Fruit fly (Drosophila melanogaster) whole organism, wandering third instar larva: Measurements from ENCODE around the gene Irp-1B.

Experiments used
- Abd-B ChIP-seq: fragments of >200 bp; optimal IDR thresholded peaks from 2 replicates; lab custom pipeline; 2017; ENCODE audit warnings: missing biosample characterization, missing genetic modification characterization
- CG32264 ChIP-seq: fragments of 200-800 bp; sonication (Bioruptor generic); optimal IDR thresholded peaks from 2 replicates; lab custom pipeline; 2016; ENCODE audit warnings: missing biosample characterization, missing genetic modification characterization
- CG9705 ChIP-seq: fragments of 200-800 bp; sonication (Bioruptor generic); optimal IDR thresholded peaks from 2 replicates; lab custom pipeline; 2018; ENCODE audit warnings: missing biosample characterization, mild to moderate bottlenecking, missing genetic modification characterization
- CrebA ChIP-seq: fragments of 200-800 bp; sonication (Bioruptor generic); optimal IDR thresholded peaks from 2 replicates; lab custom pipeline; 2016; ENCODE audit warnings: missing biosample characterization, mild to moderate bottlenecking, missing genetic modification characterization, borderline replicate concordance
- Dfd ChIP-seq: fragments of >200 bp; optimal IDR thresholded peaks from 2 replicates; lab custom pipeline; 2017; ENCODE audit warnings: missing biosample characterization, missing genetic modification characterization
- Dif ChIP-seq: fragments of 200-275, 200-300 bp; sonication (Bioruptor generic); optimal IDR thresholded peaks from 2 replicates; lab custom pipeline; 2018; ENCODE audit warnings: missing biosample characterization, missing genetic modification characterization; ENCODE audit not compliant: partially characterized antibody
- GATAd ChIP-seq: sonication (Bioruptor generic); optimal IDR thresholded peaks from 2 replicates; lab custom pipeline; 2016; ENCODE audit warnings: missing biosample characterization, missing genetic modification characterization
- HLH106 ChIP-seq: fragments of 200-800 bp; optimal IDR thresholded peaks from 3 replicates; lab custom pipeline; 2019; ENCODE audit warnings: missing biosample characterization, mild to moderate bottlenecking, missing genetic modification characterization, moderate library complexity
- Hnf4 ChIP-seq: fragments of 200-800 bp; sonication (Bioruptor generic); optimal IDR thresholded peaks from 2 replicates; lab custom pipeline; 2016; ENCODE audit warnings: missing biosample characterization, mild to moderate bottlenecking, missing genetic modification characterization
- Hr78 ChIP-seq: fragments of >200 bp; optimal IDR thresholded peaks from 2 replicates; lab custom pipeline; 2017; ENCODE audit warnings: missing biosample characterization, missing genetic modification characterization
- Hr83 ChIP-seq: fragments of 200-300 bp; sonication (Bioruptor generic); optimal IDR thresholded peaks from 2 replicates; lab custom pipeline; 2016; ENCODE audit warnings: missing biosample characterization, mild to moderate bottlenecking, missing genetic modification characterization, moderate library complexity; ENCODE audit not compliant: poor library complexity, severe bottlenecking
- Jra ChIP-seq: sonication (Bioruptor generic); optimal IDR thresholded peaks from 2 replicates; lab custom pipeline; 2016; ENCODE audit warnings: missing biosample characterization, missing genetic modification characterization
- Mio ChIP-seq: sonication (Bioruptor generic); optimal IDR thresholded peaks from 2 replicates; lab custom pipeline; 2016; ENCODE audit warnings: missing biosample characterization, missing genetic modification characterization
- Myc ChIP-seq: fragments of >200 bp; optimal IDR thresholded peaks from 2 replicates; lab custom pipeline; 2017
- N ChIP-seq: fragments of >200 bp; optimal IDR thresholded peaks from 2 replicates; lab custom pipeline; 2018; ENCODE audit warnings: missing biosample characterization, missing external identifiers, missing genetic modification characterization
- OdsH ChIP-seq: fragments of 200-800 bp; sonication (Bioruptor generic); optimal IDR thresholded peaks from 2 replicates; lab custom pipeline; 2016; ENCODE audit warnings: missing biosample characterization, mild to moderate bottlenecking, missing genetic modification characterization
- Rel ChIP-seq, 2 experiments: fragments of 200-800 bp; sonication (Bioruptor generic) in 1 of 2; optimal IDR thresholded peaks; 2 replicates in 1 of 2; 3 replicates in 1 of 2; lab custom pipeline; 2016 to 2019; ENCODE audit warnings: mild to moderate bottlenecking in 2 of 2, missing biosample characterization in 2 of 2, missing genetic modification characterization in 2 of 2, moderate library complexity in 1 of 2
- Sp1 ChIP-seq: fragments of 200-800 bp; sonication (Bioruptor generic); optimal IDR thresholded peaks from 3 replicates; lab custom pipeline; 2019; ENCODE audit warnings: missing biosample characterization, mild to moderate bottlenecking, missing genetic modification characterization, moderate library complexity
- Vsx2 ChIP-seq: fragments of 200-300, 225-300 bp; sonication (Bioruptor generic); optimal IDR thresholded peaks from 2 replicates; lab custom pipeline; 2018; ENCODE audit warnings: missing biosample characterization, missing genetic modification characterization; ENCODE audit not compliant: partially characterized antibody
- br ChIP-seq: fragments of 200-800 bp; sonication (Bioruptor generic); optimal IDR thresholded peaks from 2 replicates; lab custom pipeline; 2016; ENCODE audit warnings: missing biosample characterization, missing genetic modification characterization
- brk ChIP-seq: fragments of 200-800 bp; sonication (Bioruptor generic); optimal IDR thresholded peaks from 2 replicates; lab custom pipeline; 2016; ENCODE audit warnings: missing biosample characterization, mild to moderate bottlenecking, missing genetic modification characterization
- dl ChIP-seq, 2 experiments: fragments of 175-275, 200-275 bp in 1 of 2; fragments of 200-275 bp in 1 of 2; sonication (Bioruptor generic); optimal IDR thresholded peaks; lab custom pipeline; 2018; ENCODE audit warnings: mild to moderate bottlenecking in 2 of 2, missing biosample characterization in 2 of 2, missing genetic modification characterization in 2 of 2, moderate library complexity in 2 of 2; ENCODE audit not compliant: partially characterized antibody in 2 of 2, insufficient read depth in 1 of 2
- dmrt93B ChIP-seq: fragments of 200-800 bp; sonication (Bioruptor generic); optimal IDR thresholded peaks from 2 replicates; lab custom pipeline; 2018; ENCODE audit warnings: missing biosample characterization, mild to moderate bottlenecking, missing genetic modification characterization
- dsf ChIP-seq: sonication (Bioruptor generic); optimal IDR thresholded peaks from 2 replicates; lab custom pipeline; 2016; ENCODE audit warnings: missing biosample characterization, missing genetic modification characterization, borderline replicate concordance
- ey ChIP-seq: fragments of 200-800 bp; sonication (Bioruptor generic); optimal IDR thresholded peaks from 2 replicates; lab custom pipeline; 2016; ENCODE audit warnings: missing biosample characterization, missing genetic modification characterization
- foxo ChIP-seq, 2 experiments: fragments of 200-800 bp; sonication (Bioruptor generic); optimal IDR thresholded peaks; 2 replicates in 1 of 2; 3 replicates in 1 of 2; lab custom pipeline; 2016 to 2017; ENCODE audit warnings: missing biosample characterization in 2 of 2, missing genetic modification characterization in 2 of 2
- fru ChIP-seq: fragments of 200-800 bp; sonication (Bioruptor generic); optimal IDR thresholded peaks from 3 replicates; lab custom pipeline; 2016; ENCODE audit warnings: missing biosample characterization, mild to moderate bottlenecking, missing genetic modification characterization
- h ChIP-seq: fragments of 200-800 bp; sonication (Bioruptor generic); optimal IDR thresholded peaks from 3 replicates; lab custom pipeline; 2016; ENCODE audit warnings: missing biosample characterization, mild to moderate bottlenecking, missing genetic modification characterization
- jim ChIP-seq: fragments of 175-275, 200-325 bp; sonication (Bioruptor generic); optimal IDR thresholded peaks from 2 replicates; lab custom pipeline; 2016; ENCODE audit warnings: missing biosample characterization, mild to moderate bottlenecking, missing genetic modification characterization
- lola ChIP-seq: fragments of >200 bp; optimal IDR thresholded peaks from 2 replicates; lab custom pipeline; 2017; ENCODE audit warnings: missing biosample characterization, missing genetic modification characterization
- pan ChIP-seq: fragments of >200 bp; optimal IDR thresholded peaks from 2 replicates; lab custom pipeline; 2017
- psq ChIP-seq: fragments of 200-800 bp; sonication (Bioruptor generic); optimal IDR thresholded peaks from 3 replicates; lab custom pipeline; 2017; ENCODE audit warnings: missing biosample characterization, mild to moderate bottlenecking, missing genetic modification characterization, moderate library complexity
- rgr ChIP-seq: fragments of 200-800 bp; sonication (Bioruptor generic); optimal IDR thresholded peaks from 3 replicates; lab custom pipeline; 2016; ENCODE audit warnings: missing biosample characterization, mild to moderate bottlenecking, missing genetic modification characterization
- sage ChIP-seq: fragments of 200-800 bp; sonication (Bioruptor generic); optimal IDR thresholded peaks from 2 replicates; lab custom pipeline; 2016; ENCODE audit warnings: missing biosample characterization, mild to moderate bottlenecking, missing genetic modification characterization
- sv ChIP-seq: fragments of 200-800 bp; sonication (Bioruptor generic); optimal IDR thresholded peaks from 3 replicates; lab custom pipeline; 2016; ENCODE audit warnings: missing biosample characterization, missing genetic modification characterization
- tai ChIP-seq: sonication (Bioruptor generic); optimal IDR thresholded peaks from 2 replicates; lab custom pipeline; 2016; ENCODE audit warnings: missing biosample characterization, missing genetic modification characterization
- usp ChIP-seq: fragments of >200 bp; optimal IDR thresholded peaks from 2 replicates; lab custom pipeline; 2017; ENCODE audit warnings: missing biosample characterization, missing genetic modification characterization
- woc ChIP-seq: sonication (Bioruptor generic); optimal IDR thresholded peaks from 2 replicates; lab custom pipeline; 2016; ENCODE audit warnings: missing biosample characterization, mild to moderate bottlenecking, missing genetic modification characterization

Gene Irp-1B

DNA sequence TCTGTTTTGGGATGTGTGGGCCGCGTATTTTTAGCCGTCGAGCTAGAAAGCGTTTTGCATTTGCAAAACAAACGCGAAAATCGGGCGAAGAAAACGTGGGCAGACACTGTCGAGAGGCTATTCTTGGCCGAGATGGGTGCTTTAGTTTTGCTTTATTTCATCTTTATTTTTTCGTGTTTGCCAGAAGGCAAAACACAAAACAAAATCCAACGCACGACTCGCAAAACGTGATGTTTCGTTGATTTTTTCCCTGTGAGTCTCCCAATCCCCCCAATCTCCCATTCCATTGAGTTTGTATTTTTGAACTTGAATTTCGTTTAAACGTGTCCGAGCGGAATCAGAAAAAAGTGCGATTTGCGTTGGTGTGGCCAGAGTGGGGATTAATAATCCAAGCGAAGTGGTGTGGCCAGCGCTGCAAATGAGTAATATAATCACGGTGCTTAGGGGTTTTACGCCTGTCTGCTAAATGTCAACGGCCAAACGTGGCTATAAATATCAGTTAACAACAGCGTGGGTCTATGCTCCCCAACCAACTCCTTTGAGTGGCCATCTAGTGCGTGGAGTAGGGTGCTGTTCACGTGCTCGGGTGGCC, 22.7 kb downstream of the Irp-1B start:
- TF ChIP-seq Hr83 (GFP tag; lab: Kevin White, UChicago) (no peak), br (GFP tag; lab: Kevin White, UChicago) (no peak), GATAd (no peak), Mio (GFP tag; lab: Kevin White, UChicago) (no peak), h (GFP tag; lab: Kevin White, UChicago) (no peak), Dif (GFP tag; lab: Kevin White, UChicago) (no peak), psq (GFP tag; lab: Kevin White, UChicago) (no peak)

DNA sequence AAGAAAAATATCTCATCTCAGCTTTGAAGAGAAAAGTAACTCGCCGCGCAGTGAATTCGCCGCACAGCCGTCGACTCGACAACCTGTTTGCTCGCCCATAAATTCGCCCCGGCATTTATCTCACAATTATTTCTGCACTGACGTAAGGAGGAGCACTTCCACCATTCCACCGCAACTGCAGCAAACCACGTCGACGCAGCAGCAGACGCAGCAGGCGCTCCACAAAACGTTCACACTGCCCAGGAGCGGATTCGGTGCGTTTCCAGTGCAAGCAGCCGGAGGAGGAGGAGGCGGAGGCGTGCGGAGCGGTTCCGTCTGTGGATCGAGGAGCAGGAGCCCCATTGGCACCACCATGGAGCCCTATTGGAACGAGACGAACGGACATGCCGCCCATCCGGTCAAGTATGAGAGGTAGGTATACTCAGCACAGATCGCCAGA, 23.6 kb downstream of the Irp-1B start:
- peak; percentile 5 for TF ChIP-seq Vsx2
- TF ChIP-seq Rel (GFP tag; optimal IDR thresholded peaks at IDR 0.05; lab: Kevin White, UChicago): peak; percentile 1
- TF ChIP-seq Rel (tag; optimal IDR thresholded peaks at IDR 0.05; lab: Kevin White, UChicago): no peak
- TF ChIP-seq CG32264: no peak
- peak; percentile 36 for TF ChIP-seq woc
- TF ChIP-seq ey (GFP tag; lab: Kevin White, UChicago): peak; percentile 29
- TF ChIP-seq Sp1 (GFP tag; lab: Kevin White, UChicago): no peak
- no peak for TF ChIP-seq dl (GFP tag; optimal IDR thresholded peaks at IDR 0.05; lab: Kevin White, UChicago; ENCODE audit: insufficient read depth in 1 of 2, partially characterized antibody in 2 of 2)
- TF ChIP-seq lola (GFP tag; lab: Kevin White, UChicago): no peak
- peak; percentile 2 for TF ChIP-seq sage (GFP tag; lab: Kevin White, UChicago)
- TF ChIP-seq brk (GFP tag; lab: Kevin White, UChicago): no peak
- TF ChIP-seq, all 38 proteins: peak for 5

dm6 chr3R:10388128-10389026, 24.3 kb downstream of the Irp-1B start, which contains the start of gene cwo:
cwo (plus strand) TSS chr3R:10388258.
- TF ChIP-seq OdsH (GFP tag; lab: Kevin White, UChicago): peak; percentile 59
- no peak for TF ChIP-seq Myc
- TF ChIP-seq usp (GFP tag; lab: Kevin White, UChicago): no peak
- TF ChIP-seq HLH106: no peak
- TF ChIP-seq GATAd: no peak
- TF ChIP-seq ey (GFP tag; lab: Kevin White, UChicago): no peak
- TF ChIP-seq brk (GFP tag; lab: Kevin White, UChicago): peak; percentile 25
- TF ChIP-seq sv (GFP tag; lab: Kevin White, UChicago): no peak
- no peak for TF ChIP-seq N (GFP tag; lab: Kevin White, UChicago)
- no peak for TF ChIP-seq Hr78
- no peak for TF ChIP-seq jim
- TF ChIP-seq CrebA (GFP tag; lab: Kevin White, UChicago): peak; percentile 31
- peak; percentile 64 for TF ChIP-seq h (GFP tag; lab: Kevin White, UChicago)
- peak; percentile 35 for TF ChIP-seq Sp1 (GFP tag; lab: Kevin White, UChicago)
- TF ChIP-seq fru (GFP tag; lab: Kevin White, UChicago): peak; percentile 51
- TF ChIP-seq CG9705: no peak
- TF ChIP-seq woc: no peak
- peak in 1 of 2 experiments; percentile 41 for TF ChIP-seq foxo (GFP tag; optimal IDR thresholded peaks at IDR 0.05; lab: Kevin White, UChicago)
- peak; percentile 73 for TF ChIP-seq rgr (GFP tag; lab: Kevin White, UChicago)
- no peak for TF ChIP-seq dmrt93B
- TF ChIP-seq Dif (GFP tag; lab: Kevin White, UChicago): peak; percentile 42
- no peak for TF ChIP-seq sage (GFP tag; lab: Kevin White, UChicago)
- TF ChIP-seq lola (GFP tag; lab: Kevin White, UChicago): no peak
- TF ChIP-seq Hr83 (GFP tag; lab: Kevin White, UChicago): peak; percentile 56
- TF ChIP-seq CG32264: no peak
- peak; percentile 60 for TF ChIP-seq Hnf4 (GFP tag; lab: Kevin White, UChicago)
- TF ChIP-seq tai (GFP tag; lab: Kevin White, UChicago): peak; percentile 35
- TF ChIP-seq Jra (GFP tag; lab: Kevin White, UChicago): no peak
- no peak for TF ChIP-seq Abd-B (GFP tag; lab: Kevin White, UChicago)
- peak; percentile 20 for TF ChIP-seq psq (GFP tag; lab: Kevin White, UChicago)
- peak; percentile 54 for TF ChIP-seq br (GFP tag; lab: Kevin White, UChicago)
- TF ChIP-seq Mio (GFP tag; lab: Kevin White, UChicago): no peak
- TF ChIP-seq Rel (GFP tag; optimal IDR thresholded peaks at IDR 0.05; lab: Kevin White, UChicago): no peak
- peak; percentile 79 for TF ChIP-seq Rel (tag; optimal IDR thresholded peaks at IDR 0.05; lab: Kevin White, UChicago)
- TF ChIP-seq dl (GFP tag; optimal IDR thresholded peaks at IDR 0.05; lab: Kevin White, UChicago; ENCODE audit: insufficient read depth in 1 of 2, partially characterized antibody in 2 of 2): no peak
- TF ChIP-seq Dfd: no peak
- TF ChIP-seq pan (lab: Kevin White, UChicago): no peak
- peak; percentile 73 for TF ChIP-seq Vsx2
- TF ChIP-seq dsf (GFP tag; lab: Kevin White, UChicago): no peak
